Worm (Caenorhabditis elegans) whole organism, young adult: ENCODE results near the gene R10E11.6.

Source experiments
- B0336.3 ChIP-seq: fragments of 200-800 bp; sonication (Bioruptor generic); IDR thresholded peaks from 2 replicates; pipeline ENCODE4 v1.3.6; 2022; ENCODE audit warnings: missing genetic modification characterization, missing compliant biosample characterization
- C06A6.2 ChIP-seq: fragments of 200-800 bp; sonication (Bioruptor generic); conservative IDR thresholded peaks from 2 replicates; pipeline ENCODE4 v1.3.6; 2022; ENCODE audit warnings: missing genetic modification characterization, missing compliant biosample characterization
- D2030.7 ChIP-seq: fragments of 200-800 bp; sonication (Bioruptor generic); IDR thresholded peaks from 2 replicates; pipeline ENCODE4 v1.3.6; 2022; ENCODE audit warnings: missing genetic modification reagents, missing genetic modification characterization, missing compliant biosample characterization
- F39B2.1 ChIP-seq: fragments of 200-800 bp; sonication (Bioruptor generic); IDR thresholded peaks from 2 replicates; pipeline ENCODE4 v1.3.6; 2022; ENCODE audit warnings: missing genetic modification reagents, missing genetic modification characterization, missing compliant biosample characterization
- F49E8.2 ChIP-seq: sonication (generic microtip); optimal IDR thresholded peaks from 3 replicates; lab custom pipeline; 2017; ENCODE audit warnings: missing genetic modification characterization, mild to moderate bottlenecking, missing compliant biosample characterization, antibody characterized with exemption, moderate library complexity; ENCODE audit not compliant: insufficient read depth
- F57C9.4 ChIP-seq: sonication (generic microtip); optimal IDR thresholded peaks from 2 replicates; lab custom pipeline; 2017; ENCODE audit warnings: mild to moderate bottlenecking, missing genetic modification characterization, missing compliant biosample characterization
- K11D2.4 ChIP-seq: fragments of 200-800 bp; sonication (Bioruptor generic); IDR thresholded peaks from 2 replicates; pipeline ENCODE4 v1.3.6; 2022; ENCODE audit warnings: missing genetic modification reagents, missing genetic modification characterization, missing compliant biosample characterization
- T26A5.8 ChIP-seq: sonication (generic microtip); optimal IDR thresholded peaks from 2 replicates; lab custom pipeline; 2016; ENCODE audit warnings: missing genetic modification characterization, missing compliant biosample characterization
- Y53G8AR.9 ChIP-seq: fragments of 200-800 bp; sonication (Bioruptor generic); conservative IDR thresholded peaks from 2 replicates; pipeline ENCODE4 v1.3.6; 2022; ENCODE audit warnings: missing genetic modification reagents, missing genetic modification characterization, missing compliant biosample characterization
- ZK185.1 ChIP-seq: sonication (generic microtip); optimal IDR thresholded peaks from 2 replicates; lab custom pipeline; 2016; ENCODE audit warnings: mild to moderate bottlenecking, missing genetic modification characterization, missing compliant biosample characterization; ENCODE audit not compliant: poor library complexity, severe bottlenecking
- akir-1 ChIP-seq: fragments of 200-800 bp; sonication (Bioruptor generic); optimal IDR thresholded peaks from 2 replicates; lab custom pipeline; 2018; ENCODE audit warnings: mild to moderate bottlenecking, missing genetic modification characterization, moderate library complexity, missing compliant biosample characterization
- ama-1 ChIP-seq, 3 experiments: fragments of 150-350 bp in 1 of 3; sonication (generic microtip) in 2 of 3; optimal IDR thresholded peaks; 2 replicates each; lab custom pipeline; 2014 to 2018; ENCODE audit warnings: missing biosample characterization in 2 of 3, missing genetic modification characterization in 2 of 3, missing genetic modification reagents in 2 of 3
- aptf-2 ChIP-seq: fragments of 200-800 bp; sonication (Bioruptor generic); conservative IDR thresholded peaks from 2 replicates; pipeline ENCODE4 v1.3.6; 2022; ENCODE audit warnings: missing genetic modification reagents, missing genetic modification characterization, missing compliant biosample characterization
- aptf-3 ChIP-seq: fragments of 200-800 bp; sonication (Bioruptor generic); IDR thresholded peaks from 2 replicates; pipeline ENCODE4 v1.3.6; 2022; ENCODE audit warnings: missing genetic modification characterization, missing compliant biosample characterization
- attf-6 ChIP-seq: fragments of 200-800 bp; sonication (Bioruptor generic); IDR thresholded peaks from 2 replicates; pipeline ENCODE4 v1.3.6; 2022; ENCODE audit warnings: missing genetic modification reagents, missing genetic modification characterization, missing compliant biosample characterization
- bed-1 ChIP-seq: fragments of 200-800 bp; sonication (Bioruptor generic); IDR thresholded peaks from 2 replicates; pipeline ENCODE4 v1.3.6; 2022; ENCODE audit warnings: missing genetic modification reagents, missing genetic modification characterization, missing compliant biosample characterization
- ccch-3 ChIP-seq: fragments of 200-800 bp; sonication (Bioruptor generic); optimal IDR thresholded peaks from 2 replicates; lab custom pipeline; 2018; ENCODE audit warnings: mild to moderate bottlenecking, missing genetic modification characterization, missing compliant biosample characterization
- cebp-1 ChIP-seq, 2 experiments: fragments of 200-800 bp in 1 of 2; sonication (Bioruptor generic) in 1 of 2; sonication (generic microtip) in 1 of 2; IDR thresholded peaks in 1 of 2; optimal IDR thresholded peaks in 1 of 2; 2 replicates each; pipeline versions ENCODE4 v1.3.6 to Lab custom; 2017 to 2022; ENCODE audit warnings: missing compliant biosample characterization in 2 of 2, missing genetic modification characterization in 2 of 2, mild to moderate bottlenecking in 1 of 2, missing genetic modification reagents in 1 of 2, moderate library complexity in 1 of 2
- ceh-79 ChIP-seq: sonication (generic microtip); optimal IDR thresholded peaks from 2 replicates; lab custom pipeline; 2017; ENCODE audit warnings: mild to moderate bottlenecking, missing genetic modification characterization, missing compliant biosample characterization
- chd-7 ChIP-seq: sonication (generic microtip); optimal IDR thresholded peaks from 2 replicates; lab custom pipeline; 2016; ENCODE audit warnings: mild to moderate bottlenecking, missing genetic modification characterization, moderate library complexity, missing compliant biosample characterization
- dox-1 ChIP-seq: fragments of 200-800 bp; sonication (Bioruptor generic); IDR thresholded peaks from 2 replicates; pipeline ENCODE4 v1.3.6; 2022; ENCODE audit warnings: missing genetic modification reagents, missing genetic modification characterization, missing compliant biosample characterization
- egrh-3 ChIP-seq: fragments of 200-800 bp; sonication (Bioruptor generic); IDR thresholded peaks from 2 replicates; pipeline ENCODE4 v1.3.6; 2022; ENCODE audit warnings: missing genetic modification reagents, missing genetic modification characterization, missing compliant biosample characterization
- ekl-4 ChIP-seq: fragments of 200-800 bp; sonication (Bioruptor generic); IDR thresholded peaks from 2 replicates; pipeline ENCODE4 v1.3.6; 2022; ENCODE audit warnings: missing genetic modification reagents, missing genetic modification characterization, missing compliant biosample characterization
- hlh-26 ChIP-seq: fragments of 200-800 bp; sonication (Bioruptor generic); conservative IDR thresholded peaks from 2 replicates; pipeline ENCODE4 v1.3.6; 2022; ENCODE audit warnings: missing genetic modification reagents, missing genetic modification characterization, missing compliant biosample characterization
- let-607 ChIP-seq, 2 experiments: fragments of 200-800 bp in 1 of 2; sonication (Bioruptor generic) in 1 of 2; sonication (generic microtip) in 1 of 2; optimal IDR thresholded peaks; 2 replicates each; lab custom pipeline; 2016 to 2018; ENCODE audit warnings: mild to moderate bottlenecking in 2 of 2, missing compliant biosample characterization in 2 of 2, missing genetic modification characterization in 2 of 2, moderate library complexity in 2 of 2, missing genotype in 1 of 2
- lin-26 ChIP-seq: fragments of 200-800 bp; sonication (Bioruptor generic); IDR thresholded peaks from 2 replicates; pipeline ENCODE4 v1.3.6; 2022; ENCODE audit warnings: missing genetic modification reagents, missing genetic modification characterization, missing compliant biosample characterization
- lin-40 ChIP-seq: sonication (generic microtip); optimal IDR thresholded peaks from 2 replicates; lab custom pipeline; 2016; ENCODE audit warnings: missing genetic modification characterization, mild to moderate bottlenecking, missing compliant biosample characterization, missing genotype, missing genetic modification reagents
- lsl-1 ChIP-seq: fragments of 200-800 bp; sonication (Bioruptor generic); optimal IDR thresholded peaks from 2 replicates; lab custom pipeline; 2018; ENCODE audit warnings: mild to moderate bottlenecking, missing genetic modification characterization, moderate library complexity, missing compliant biosample characterization
- madf-10 ChIP-seq: sonication (generic microtip); optimal IDR thresholded peaks from 2 replicates; lab custom pipeline; 2016; ENCODE audit warnings: mild to moderate bottlenecking, missing genetic modification characterization, missing compliant biosample characterization
- madf-3 ChIP-seq: fragments of 200-800 bp; sonication (Bioruptor generic); IDR thresholded peaks from 2 replicates; pipeline ENCODE4 v1.3.6; 2022; ENCODE audit warnings: missing genetic modification reagents, missing genetic modification characterization, missing compliant biosample characterization
- mes-4 ChIP-seq: sonication (generic microtip); optimal IDR thresholded peaks from 2 replicates; lab custom pipeline; 2016; ENCODE audit warnings: missing genotype, missing genetic modification characterization, missing compliant biosample characterization
- mxl-1 ChIP-seq: sonication (generic microtip); optimal IDR thresholded peaks from 2 replicates; lab custom pipeline; 2016; ENCODE audit warnings: missing genetic modification characterization, missing compliant biosample characterization
- nfya-1 ChIP-seq: sonication (generic microtip); optimal IDR thresholded peaks from 2 replicates; lab custom pipeline; 2017; ENCODE audit warnings: antibody characterized with exemption, missing compliant biosample characterization, missing genetic modification characterization, borderline replicate concordance; ENCODE audit not compliant: insufficient read depth
- nfyb-1 ChIP-seq: fragments of 200-800 bp; sonication (Bioruptor generic); IDR thresholded peaks from 2 replicates; pipeline ENCODE4 v1.3.6; 2022; ENCODE audit warnings: missing genetic modification reagents, missing genetic modification characterization, missing compliant biosample characterization
- pha-4 ChIP-seq: fragments of 150-350 bp; sonication (generic microtip); optimal IDR thresholded peaks from 2 replicates; lab custom pipeline; 2014; ENCODE audit warnings: missing biosample characterization, missing genetic modification reagents, missing genetic modification characterization
- rcor-1 ChIP-seq: fragments of 200-800 bp; sonication (Bioruptor generic); IDR thresholded peaks from 2 replicates; pipeline ENCODE4 v1.3.6; 2022; ENCODE audit warnings: missing genetic modification reagents, missing genetic modification characterization, missing compliant biosample characterization
- repo-1 ChIP-seq: sonication (generic microtip); optimal IDR thresholded peaks from 2 replicates; lab custom pipeline; 2017; ENCODE audit warnings: mild to moderate bottlenecking, missing genetic modification characterization, missing compliant biosample characterization
- sdz-38 ChIP-seq: sonication (generic microtip); optimal IDR thresholded peaks from 2 replicates; lab custom pipeline; 2016; ENCODE audit warnings: missing genotype, missing genetic modification characterization, missing compliant biosample characterization
- sea-2 ChIP-seq: fragments of 200-800 bp; sonication (Bioruptor generic); IDR thresholded peaks from 2 replicates; pipeline ENCODE4 v1.3.6; 2022; ENCODE audit warnings: missing genetic modification characterization, missing compliant biosample characterization
- snpc-1.1 ChIP-seq: sonication (generic microtip); optimal IDR thresholded peaks from 2 replicates; lab custom pipeline; 2017; ENCODE audit warnings: missing genetic modification characterization, mild to moderate bottlenecking, missing compliant biosample characterization, antibody characterized with exemption, moderate library complexity, missing genotype, missing genetic modification reagents; ENCODE audit not compliant: insufficient read depth
- somi-1 ChIP-seq: fragments of 200-800 bp; sonication (Bioruptor generic); optimal IDR thresholded peaks from 2 replicates; lab custom pipeline; 2018; ENCODE audit warnings: mild to moderate bottlenecking, missing genetic modification characterization, missing compliant biosample characterization
- tbp1 ChIP-seq: fragments of 200-800 bp; sonication (Bioruptor generic); optimal IDR thresholded peaks from 2 replicates; lab custom pipeline; 2018; ENCODE audit warnings: mild to moderate bottlenecking, missing genetic modification characterization, missing compliant biosample characterization
- tlf-1 ChIP-seq: fragments of 200-800 bp; sonication (Bioruptor generic); optimal IDR thresholded peaks from 2 replicates; lab custom pipeline; 2018; ENCODE audit warnings: mild to moderate bottlenecking, missing genetic modification characterization, missing compliant biosample characterization
- ztf-22 ChIP-seq: fragments of 200-800 bp; sonication (Bioruptor generic); optimal IDR thresholded peaks from 2 replicates; lab custom pipeline; 2018; ENCODE audit warnings: mild to moderate bottlenecking, missing genetic modification characterization, moderate library complexity, missing compliant biosample characterization
- ztf-26 ChIP-seq: sonication (generic microtip); optimal IDR thresholded peaks from 2 replicates; lab custom pipeline; 2017; ENCODE audit warnings: missing genetic modification characterization, missing compliant biosample characterization
- ztf-28 ChIP-seq: fragments of 200-800 bp; sonication (Bioruptor generic); IDR thresholded peaks from 2 replicates; pipeline ENCODE4 v1.3.6; 2022; ENCODE audit warnings: missing genetic modification reagents, missing genetic modification characterization, missing compliant biosample characterization
- ztf-3 ChIP-seq: fragments of 200-800 bp; sonication (Bioruptor generic); optimal IDR thresholded peaks from 2 replicates; lab custom pipeline; 2018; ENCODE audit warnings: mild to moderate bottlenecking, missing genetic modification characterization, missing compliant biosample characterization

The R10E11.6 gene

ce11 chrIII:9782011-9782436, 782 bp upstream of the R10E11.6 start, which contains the start of gene vha-2 (continued):
- no peak for TF ChIP-seq F39B2.1
- 0 out of 2 replicates have a peak, but pooled peaks have one; percentile 64 for TF ChIP-seq madf-3 (GFP tag; lab: Robert Waterston, UW)
- no peak for TF ChIP-seq mes-4 (tag; lab: Kevin White, UChicago)
- TF ChIP-seq ceh-79 (tag; lab: Kevin White, UChicago), result peak; percentile 53
- TF ChIP-seq hlh-26 (GFP tag; lab: Robert Waterston, UW), result no peak
- TF ChIP-seq ztf-28, result no peak
- TF ChIP-seq nfyb-1 (GFP tag; lab: Robert Waterston, UW), result peak; percentile 77
- no peak for TF ChIP-seq sdz-38 (tag; lab: Kevin White, UChicago)
- TF ChIP-seq akir-1, result peak; percentile 30
- no peak for TF ChIP-seq C06A6.2 (GFP tag; lab: Robert Waterston, UW)
- TF ChIP-seq B0336.3 (GFP tag; lab: Robert Waterston, UW), result peak; percentile 92
- peak; percentile 62 for TF ChIP-seq repo-1 (tag; lab: Kevin White, UChicago)
- TF ChIP-seq bed-1, result no peak
- TF ChIP-seq tbp1 (GFP tag; lab: Kevin White, UChicago), result peak; percentile 31
- peak; percentile 23 for TF ChIP-seq ztf-26 (tag; lab: Kevin White, UChicago)
- TF ChIP-seq tlf-1 (GFP tag; lab: Kevin White, UChicago), result peak; percentile 76
- TF ChIP-seq chd-7 (tag; lab: Kevin White, UChicago), result peak; percentile 58
- peak; percentile 54 for TF ChIP-seq F49E8.2 (tag; lab: Kevin White, UChicago)
- TF ChIP-seq T26A5.8 (tag; lab: Kevin White, UChicago), result peak; percentile 30
- TF ChIP-seq pha-4 (tag; lab: Kevin White, UChicago), result no peak
- no peak for TF ChIP-seq sea-2 (GFP tag; lab: Robert Waterston, UW)
- TF ChIP-seq aptf-2 (GFP tag; lab: Robert Waterston, UW), result no peak
- no peak for TF ChIP-seq somi-1
- peak in 1 of 2 experiments; percentile 30 for TF ChIP-seq let-607 (tag; optimal IDR thresholded peaks at IDR 0.05; lab: Kevin White, UChicago)
- peak; percentile 80 for TF ChIP-seq ekl-4
- TF ChIP-seq attf-6 (GFP tag; lab: Robert Waterston, UW), result no peak
- no peak for TF ChIP-seq lin-26 (GFP tag; lab: Robert Waterston, UW)
- no peak for TF ChIP-seq lsl-1 (GFP tag; lab: Kevin White, UChicago)
- no peak for TF ChIP-seq ztf-22 (GFP tag; lab: Kevin White, UChicago)
- TF ChIP-seq nfya-1 (tag; lab: Kevin White, UChicago), result no peak
- no peak for TF ChIP-seq lin-40 (tag; lab: Kevin White, UChicago)
- TF ChIP-seq madf-10 (tag; lab: Kevin White, UChicago), result peak; percentile 23
- no peak for TF ChIP-seq K11D2.4 (GFP tag; lab: Robert Waterston, UW)
- no peak for TF ChIP-seq mxl-1
- TF ChIP-seq F57C9.4 (tag; lab: Kevin White, UChicago), result no peak
- TF ChIP-seq snpc-1.1, result no peak
- peak; percentile 10; the same call in 1 of the 2 replicates for TF ChIP-seq D2030.7 (GFP tag; lab: Robert Waterston, UW)
- TF ChIP-seq rcor-1 (GFP tag; lab: Robert Waterston, UW), result no peak
- no peak for TF ChIP-seq ccch-3 (GFP tag; lab: Kevin White, UChicago)
- TF ChIP-seq egrh-3 (GFP tag; lab: Robert Waterston, UW), result no peak
- peak; percentile 31 for TF ChIP-seq dox-1 (GFP tag; lab: Robert Waterston, UW)
- TF ChIP-seq ZK185.1 (tag; lab: Kevin White, UChicago), result peak; percentile 37
- peak; percentile 80 for TF ChIP-seq Y53G8AR.9 (GFP tag; lab: Robert Waterston, UW)
- TF ChIP-seq aptf-3 (GFP tag; lab: Robert Waterston, UW), result no peak
- TF ChIP-seq ztf-3, result no peak
- TF ChIP-seq ama-1 (optimal IDR thresholded peaks at IDR 0.05; lab: Kevin White, UChicago), result no peak
- TF ChIP-seq ama-1 (GFP tag; optimal IDR thresholded peaks at IDR 0.05; lab: Kevin White, UChicago), result peak in 1 of 2 experiments; percentile 10
- TF ChIP-seq cebp-1 (GFP tag; IDR thresholded peaks at IDR 0.05; lab: Robert Waterston, UW), result no peak
- TF ChIP-seq cebp-1 (tag; optimal IDR thresholded peaks at IDR 0.05; lab: Kevin White, UChicago), result peak; percentile 42
